Fruit fly (Drosophila melanogaster) whole organism, embryonic: ENCODE results near the gene CG5592.

Experiments
- Adf1 ChIP-seq: fragments of 200-800 bp; sonication (Bioruptor generic); IDR thresholded peaks from 2 replicates; pipeline ENCODE4 v1.3.6; 2022; ENCODE audit warnings: missing biosample characterization, missing genetic modification characterization
- Asciz ChIP-seq: fragments of 200-800 bp; sonication (Bioruptor generic); optimal IDR thresholded peaks from 2 replicates; lab custom pipeline; 2017; ENCODE audit warnings: missing biosample characterization, mild to moderate bottlenecking, missing genetic modification characterization, missing genetic modification reagents
- Atf6 ChIP-seq: fragments of 200-800 bp; sonication (Bioruptor generic); IDR thresholded peaks from 2 replicates; pipeline ENCODE4 v1.3.6; 2022; ENCODE audit warnings: missing biosample characterization, missing genetic modification characterization
- Blimp-1 ChIP-seq: fragments of 200-800 bp; sonication (Bioruptor generic); optimal IDR thresholded peaks from 3 replicates; lab custom pipeline; 2018; ENCODE audit warnings: missing biosample characterization, missing genetic modification characterization, mild to moderate bottlenecking, moderate library complexity, missing genetic modification reagents
- CG12659 ChIP-seq: fragments of 200-800 bp; sonication (Bioruptor generic); optimal IDR thresholded peaks from 3 replicates; lab custom pipeline; 2017; ENCODE audit warnings: mild to moderate bottlenecking, missing biosample characterization, missing genetic modification reagents, missing genetic modification characterization
- CG12769 ChIP-seq: fragments of 200-800 bp; sonication (Bioruptor generic); optimal IDR thresholded peaks from 2 replicates; lab custom pipeline; 2019; ENCODE audit warnings: missing biosample characterization, mild to moderate bottlenecking, missing genetic modification characterization, moderate library complexity
- CG14014 ChIP-seq: fragments of 200-800 bp; sonication (Bioruptor generic); IDR thresholded peaks from 2 replicates; pipeline ENCODE4 v1.3.6; 2022; ENCODE audit warnings: missing biosample characterization, missing genetic modification characterization
- CG14965 ChIP-seq: fragments of 200-800 bp; sonication (Bioruptor generic); optimal IDR thresholded peaks from 2 replicates; lab custom pipeline; 2016; ENCODE audit warnings: missing biosample characterization, missing genetic modification characterization, borderline replicate concordance
- CG17802 ChIP-seq: fragments of 200-800 bp; sonication (Bioruptor generic); optimal IDR thresholded peaks from 2 replicates; lab custom pipeline; 2018; ENCODE audit warnings: missing biosample characterization, mild to moderate bottlenecking, missing genetic modification characterization, moderate library complexity
- CG32772 ChIP-seq: fragments of 200-800 bp; sonication (Bioruptor generic); IDR thresholded peaks from 2 replicates; pipeline ENCODE4 v1.3.6; 2022; ENCODE audit warnings: missing biosample characterization, missing genetic modification characterization
- CG34376 ChIP-seq: fragments of 200-800 bp; sonication (Bioruptor generic); optimal IDR thresholded peaks from 2 replicates; lab custom pipeline; 2018; ENCODE audit warnings: missing biosample characterization, mild to moderate bottlenecking, missing genetic modification characterization
- CG42726 ChIP-seq: fragments of 200-800 bp; sonication (Bioruptor generic); IDR thresholded peaks from 2 replicates; pipeline ENCODE4 v1.3.6; 2022; ENCODE audit warnings: missing biosample characterization, missing genetic modification characterization; ENCODE audit not compliant: partially characterized antibody
- CG8290 ChIP-seq, 3 experiments: fragments of 200-800 bp; sonication (Bioruptor generic); optimal IDR thresholded peaks; 2 replicates each; lab custom pipeline; 2016 to 2019; ENCODE audit warnings: missing biosample characterization in 3 of 3, missing genetic modification characterization in 3 of 3, mild to moderate bottlenecking in 2 of 3, moderate library complexity in 1 of 3
- CG8388 ChIP-seq: fragments of 200-800 bp; sonication (Bioruptor generic); optimal IDR thresholded peaks from 2 replicates; lab custom pipeline; 2019; ENCODE audit warnings: missing biosample characterization, mild to moderate bottlenecking, missing genetic modification characterization, moderate library complexity
- CG8924 ChIP-seq: fragments of 200-800 bp; optimal IDR thresholded peaks from 3 replicates; lab custom pipeline; 2019; ENCODE audit warnings: missing biosample characterization, mild to moderate bottlenecking, missing genetic modification characterization, moderate library complexity
- CG9932 ChIP-seq: fragments of 200-800 bp; sonication (Bioruptor generic); IDR thresholded peaks from 2 replicates; pipeline ENCODE4 v1.3.6; 2022; ENCODE audit warnings: missing biosample characterization, missing genetic modification characterization
- Deaf1 ChIP-seq: fragments of 200-800 bp; optimal IDR thresholded peaks from 3 replicates; lab custom pipeline; 2019; ENCODE audit warnings: missing biosample characterization, mild to moderate bottlenecking, missing genetic modification characterization, moderate library complexity
- Dfd ChIP-seq, 2 experiments: fragments of >200 bp; optimal IDR thresholded peaks; 2 replicates each; lab custom pipeline; 2017; ENCODE audit warnings: missing biosample characterization in 2 of 2, missing genetic modification characterization in 2 of 2
- Dp ChIP-seq: fragments of 200-800 bp; sonication (Bioruptor generic); optimal IDR thresholded peaks from 2 replicates; lab custom pipeline; 2018; ENCODE audit warnings: missing biosample characterization, mild to moderate bottlenecking, missing genetic modification characterization, moderate library complexity
- E2f2 ChIP-seq: fragments of 200-800 bp; sonication (Bioruptor generic); IDR thresholded peaks from 2 replicates; pipeline ENCODE4 v1.3.6; 2022; ENCODE audit warnings: missing biosample characterization, missing genetic modification characterization
- Fer2 ChIP-seq: fragments of 200-800 bp; sonication (Bioruptor generic); optimal IDR thresholded peaks from 2 replicates; lab custom pipeline; 2018; ENCODE audit warnings: missing biosample characterization, mild to moderate bottlenecking, missing genetic modification characterization, moderate library complexity
- GATAe ChIP-seq: fragments of 200-800 bp; sonication (Bioruptor generic); conservative IDR thresholded peaks from 2 replicates; pipeline ENCODE4 v1.3.6; 2022; ENCODE audit warnings: missing biosample characterization, missing genetic modification characterization
- HmgZ ChIP-seq: fragments of 200-800 bp; sonication (Bioruptor generic); optimal IDR thresholded peaks from 2 replicates; lab custom pipeline; 2018; ENCODE audit warnings: missing biosample characterization, mild to moderate bottlenecking, missing genetic modification characterization
- Hr51 ChIP-seq, 2 experiments: fragments of 200-800 bp; sonication (Bioruptor generic); optimal IDR thresholded peaks; 2 replicates in 1 of 2; 3 replicates in 1 of 2; lab custom pipeline; 2016 to 2018; ENCODE audit warnings: missing biosample characterization in 2 of 2, missing genetic modification characterization in 2 of 2, mild to moderate bottlenecking in 1 of 2, moderate library complexity in 1 of 2
- Hr78 ChIP-seq, 2 experiments: fragments of 200-800 bp in 1 of 2; fragments of >200 bp in 1 of 2; sonication (Bioruptor generic) in 1 of 2; optimal IDR thresholded peaks; 2 replicates each; lab custom pipeline; 2017 to 2019; ENCODE audit warnings: missing biosample characterization in 2 of 2, missing genetic modification characterization in 2 of 2, mild to moderate bottlenecking in 1 of 2, moderate library complexity in 1 of 2
- Jarid2 ChIP-seq: fragments of 200-800 bp; sonication (Bioruptor generic); optimal IDR thresholded peaks from 3 replicates; lab custom pipeline; 2017; ENCODE audit warnings: mild to moderate bottlenecking, missing biosample characterization, missing genetic modification reagents, missing genetic modification characterization
- Med ChIP-seq: fragments of 200-800 bp; sonication (Bioruptor generic); peaks from one replicate; lab custom pipeline; 2016; ENCODE audit warnings: missing biosample characterization, missing genetic modification characterization, mild to moderate bottlenecking, inconsistent platforms, moderate library complexity
- Ptx1 ChIP-seq: fragments of 200-800 bp; sonication (Bioruptor generic); IDR thresholded peaks from 2 replicates; pipeline ENCODE4 v1.3.6; 2022; ENCODE audit warnings: missing biosample characterization, missing genetic modification characterization
- Tbp ChIP-seq: fragments of >200 bp; optimal IDR thresholded peaks from 2 replicates; lab custom pipeline; 2018; ENCODE audit warnings: missing biosample characterization, missing genetic modification characterization
- Usf ChIP-seq: fragments of 200-800 bp; sonication (Bioruptor generic); optimal IDR thresholded peaks from 2 replicates; lab custom pipeline; 2017; ENCODE audit warnings: missing genotype, missing biosample characterization, missing genetic modification characterization
- YL-1 ChIP-seq: fragments of 200-800 bp; sonication (Bioruptor generic); optimal IDR thresholded peaks from 3 replicates; lab custom pipeline; 2017; ENCODE audit warnings: missing biosample characterization, mild to moderate bottlenecking, missing genetic modification characterization
- chinmo ChIP-seq: fragments of 200-800 bp; sonication (Bioruptor generic); IDR thresholded peaks from 4 replicates; pipeline ENCODE4 v1.3.6; 2022; ENCODE audit warnings: missing biosample characterization, missing genetic modification characterization; ENCODE audit not compliant: partially characterized antibody
- chm ChIP-seq: fragments of 200-800 bp; sonication (Bioruptor generic); IDR thresholded peaks from 2 replicates; pipeline ENCODE4 v1.3.6; 2022; ENCODE audit warnings: missing biosample characterization, missing genetic modification characterization
- ci ChIP-seq: fragments of 200-800 bp; sonication (Bioruptor generic); IDR thresholded peaks from 3 replicates; pipeline ENCODE4 v1.3.6; 2022; ENCODE audit warnings: missing biosample characterization, missing genetic modification characterization
- crol ChIP-seq: fragments of 200-800 bp; sonication (Bioruptor generic); IDR thresholded peaks from 2 replicates; pipeline ENCODE4 v1.3.6; 2022; ENCODE audit warnings: missing biosample characterization, missing genetic modification characterization
- exex ChIP-seq: fragments of 200-800 bp; sonication (Bioruptor generic); optimal IDR thresholded peaks from 4 replicates; lab custom pipeline; 2018; ENCODE audit warnings: missing biosample characterization, mild to moderate bottlenecking, missing genetic modification characterization, moderate library complexity
- eyg ChIP-seq: fragments of 200-800 bp; sonication (Bioruptor generic); optimal IDR thresholded peaks from 3 replicates; lab custom pipeline; 2016; ENCODE audit warnings: missing biosample characterization, missing genetic modification characterization
- fd96Cb ChIP-seq: fragments of 200-800 bp; sonication (Bioruptor generic); optimal IDR thresholded peaks from 2 replicates; lab custom pipeline; 2018; ENCODE audit warnings: missing biosample characterization, mild to moderate bottlenecking, missing genetic modification characterization, moderate library complexity
- grn ChIP-seq: fragments of 200-800 bp; sonication (Bioruptor generic); optimal IDR thresholded peaks from 3 replicates; lab custom pipeline; 2017; ENCODE audit warnings: missing biosample characterization, missing genetic modification characterization
- gro ChIP-seq: fragments of 200-800 bp; sonication (Bioruptor generic); optimal IDR thresholded peaks from 2 replicates; lab custom pipeline; 2016; ENCODE audit warnings: missing biosample characterization, missing genetic modification characterization
- ranshi ChIP-seq: fragments of 200-800 bp; sonication (Bioruptor generic); IDR thresholded peaks from 2 replicates; pipeline ENCODE4 v1.3.6; 2022; ENCODE audit warnings: missing biosample characterization, missing genetic modification characterization
- sd ChIP-seq: fragments of 200-800 bp; sonication (Bioruptor generic); optimal IDR thresholded peaks from 3 replicates; lab custom pipeline; 2018; ENCODE audit warnings: missing biosample characterization, mild to moderate bottlenecking, missing genetic modification characterization, moderate library complexity
- sens ChIP-seq: fragments of 200-800 bp; sonication (Bioruptor generic); peaks from one replicate; lab custom pipeline; 2016; ENCODE audit warnings: missing biosample characterization, missing genetic modification characterization
- sr ChIP-seq: fragments of 200-800 bp; sonication (Bioruptor generic); IDR thresholded peaks from 3 replicates; pipeline ENCODE4 v1.3.6; 2022; ENCODE audit warnings: missing biosample characterization, missing genetic modification characterization
- vvl ChIP-seq: fragments of 200-800 bp; sonication (Bioruptor generic); IDR thresholded peaks from 2 replicates; pipeline ENCODE4 v1.3.6; 2022; ENCODE audit warnings: missing biosample characterization, missing genetic modification characterization

Gene CG5592

DNA sequence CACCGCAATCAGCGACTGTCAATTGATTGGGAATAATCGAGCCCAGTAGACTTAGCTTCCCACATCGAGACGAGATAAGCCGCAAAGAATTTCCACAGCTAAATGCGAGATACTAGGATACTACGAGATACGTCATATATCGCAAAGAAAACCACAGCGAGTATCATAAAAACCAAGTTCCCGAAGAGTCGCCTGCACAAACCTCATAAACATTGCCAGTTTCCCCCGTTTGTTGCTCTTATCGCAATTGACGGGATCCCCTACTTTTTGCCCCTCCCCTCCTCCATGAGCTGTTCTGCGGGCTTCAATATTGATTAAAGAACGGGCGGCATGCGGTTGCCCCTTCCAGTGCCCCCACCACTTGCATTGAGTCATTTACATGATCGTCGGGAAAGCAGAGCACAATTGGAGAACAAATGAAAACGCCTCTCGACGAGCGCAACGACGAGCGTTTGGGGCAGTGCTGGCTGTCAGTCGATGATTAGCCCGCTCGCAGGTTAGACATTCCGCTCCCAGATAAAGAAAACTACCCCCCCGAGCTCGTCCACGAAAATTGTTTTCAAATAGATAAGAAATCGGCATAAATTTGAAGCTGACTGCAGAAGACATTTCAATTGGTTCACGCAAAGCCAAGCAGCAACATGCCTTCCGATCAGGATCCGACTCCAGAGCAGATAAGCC lies 24.7 kb downstream of the CG5592 start, which contains the start of gene CG32407 (continued):
- peak in 1 of 2 experiments; percentile 2 for TF ChIP-seq Hr51 (GFP tag; optimal IDR thresholded peaks at IDR 0.05; lab: Kevin White, UChicago)
- peak; percentile 19 for TF ChIP-seq HmgZ (tag; lab: Kevin White, UChicago)

DNA sequence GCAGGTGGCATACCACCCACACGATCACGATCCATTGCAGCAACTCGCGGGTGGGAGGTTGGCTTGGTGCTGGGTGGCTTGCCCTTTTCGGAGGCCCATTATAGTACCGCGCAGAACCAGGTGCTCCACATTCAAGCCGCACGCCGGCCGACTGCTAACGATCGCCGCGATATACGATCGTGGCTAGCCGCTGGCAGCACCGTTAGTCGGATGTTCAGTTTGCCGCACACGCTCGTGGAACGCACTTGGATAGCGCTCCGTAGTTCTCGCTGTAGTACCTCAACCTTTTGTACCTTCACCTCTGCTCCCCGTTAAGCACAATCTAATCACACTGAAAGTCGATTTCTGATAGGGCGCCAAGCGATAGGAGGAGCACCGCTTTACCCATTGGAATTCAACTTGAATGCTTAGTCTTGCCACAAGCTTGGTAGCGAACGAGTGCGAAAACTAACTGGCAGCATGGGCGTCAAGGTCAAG lies 26.2 kb downstream of the CG5592 start, which contains the start of gene CG33523:
CG33523 (plus strand) TSS at position 217 of the 477 bp plus-strand sequence.
- peak; percentile 68 for TF ChIP-seq sd
- TF ChIP-seq CG12659 (GFP tag; lab: Kevin White, UChicago): no peak
- TF ChIP-seq Med (GFP tag; lab: Kevin White, UChicago): peak; percentile 76
- TF ChIP-seq Dp (GFP tag; lab: Kevin White, UChicago): no peak
- TF ChIP-seq CG12769: peak; percentile 9
- no peak for TF ChIP-seq Fer2 (tag; lab: Kevin White, UChicago)
- TF ChIP-seq chinmo (GFP tag; lab: Robert Waterston, UW): 0 out of 4 replicates have a peak, but pooled peaks have one; percentile 70
- peak; percentile 54; the same call in 1 of the 2 replicates for TF ChIP-seq vvl
- peak; percentile 89 for TF ChIP-seq grn (GFP tag; lab: Kevin White, UChicago)
- peak; percentile 38; the same call in 1 of the 2 replicates for TF ChIP-seq CG9932 (GFP tag; lab: Robert Waterston, UW)
- no peak for TF ChIP-seq CG8388
- 0 out of 2 replicates have a peak, but pooled peaks have one; percentile 5 for TF ChIP-seq ranshi (GFP tag; lab: Robert Waterston, UW)
- peak; percentile 76 for TF ChIP-seq exex (tag; lab: Kevin White, UChicago)
- peak; percentile 70 for TF ChIP-seq CG34376
- TF ChIP-seq chm: 0 out of 2 replicates have a peak, but pooled peaks have one; percentile 36
- peak in 1 of 2 experiments; percentile 100 for TF ChIP-seq Hr78 (GFP tag; optimal IDR thresholded peaks at IDR 0.05; lab: Kevin White, UChicago)
- TF ChIP-seq Tbp: no peak
- TF ChIP-seq Deaf1 (tag; lab: Kevin White, UChicago): peak; percentile 97
- peak; percentile 11 for TF ChIP-seq gro (GFP tag; lab: Kevin White, UChicago)
- TF ChIP-seq GATAe (GFP tag; lab: Robert Waterston, UW): peak; percentile 94
- no peak for TF ChIP-seq fd96Cb (tag; lab: Kevin White, UChicago)
- no peak for TF ChIP-seq Asciz (GFP tag; lab: Kevin White, UChicago)
- no peak for TF ChIP-seq CG14965 (GFP tag; lab: Kevin White, UChicago)
- no peak for TF ChIP-seq E2f2 (GFP tag; lab: Robert Waterston, UW)
- TF ChIP-seq Ptx1 (GFP tag; lab: Robert Waterston, UW): 0 out of 2 replicates have a peak, but pooled peaks have one; percentile 14
- TF ChIP-seq Dfd (GFP tag; optimal IDR thresholded peaks at IDR 0.05; lab: Kevin White, UChicago): no peak
- peak; percentile 55; the same call in 1 of the 2 replicates for TF ChIP-seq Adf1 (GFP tag; lab: Robert Waterston, UW)
- TF ChIP-seq sr (GFP tag; lab: Robert Waterston, UW): 0 out of 3 replicates have a peak, but pooled peaks have one; percentile 2
- TF ChIP-seq CG8924: no peak
- TF ChIP-seq Usf (GFP tag; lab: Kevin White, UChicago): no peak
- 0 out of 2 replicates have a peak, but pooled peaks have one; percentile 39 for TF ChIP-seq CG42726 (GFP tag; lab: Robert Waterston, UW)
- TF ChIP-seq eyg (GFP tag; lab: Kevin White, UChicago): no peak
- peak; percentile 19 for TF ChIP-seq Blimp-1 (GFP tag; lab: Kevin White, UChicago)
- no peak for TF ChIP-seq CG8290 (GFP tag; optimal IDR thresholded peaks at IDR 0.05; lab: Kevin White, UChicago)
- TF ChIP-seq CG8290 (tag; optimal IDR thresholded peaks at IDR 0.05; lab: Kevin White, UChicago): peak in 1 of 2 experiments; percentile 53
- TF ChIP-seq sens (GFP tag; lab: Kevin White, UChicago): peak; percentile 58
- TF ChIP-seq CG14014 (GFP tag; lab: Robert Waterston, UW): peak; percentile 15; the same call in 1 of the 2 replicates
- peak; percentile 62; the same call in 1 of the 2 replicates for TF ChIP-seq crol
- TF ChIP-seq HmgZ (tag; lab: Kevin White, UChicago): peak; percentile 27
- TF ChIP-seq CG17802 (tag; lab: Kevin White, UChicago): no peak
- TF ChIP-seq Atf6 (GFP tag; lab: Robert Waterston, UW): peak; percentile 39; the same call in 1 of the 2 replicates
- TF ChIP-seq Jarid2 (GFP tag; lab: Kevin White, UChicago): peak; percentile 58
- TF ChIP-seq ci (GFP tag; lab: Robert Waterston, UW): peak; percentile 84
- 0 out of 2 replicates have a peak, but pooled peaks have one; percentile 10 for TF ChIP-seq CG32772
- TF ChIP-seq YL-1 (GFP tag; lab: Kevin White, UChicago): no peak
